Fruit fly (Drosophila melanogaster): ENCODE measurements around the gene kin17.
A peak's percentile ranks its signal among the peaks of the same experiment; 100 is the strongest.

Gene kin17

dm6 chr3L:20403493-20404379 is 47.1 kb downstream of the kin17 start (continued):
- peak; percentile 59 for TF ChIP-seq CG8632 (GFP tag; optimal IDR thresholded peaks at IDR 0.05)
- TF ChIP-seq dac (GFP tag; optimal IDR thresholded peaks at IDR 0.05), result no peak
- peak; percentile 74 for TF ChIP-seq Ets21C (GFP tag; optimal IDR thresholded peaks at IDR 0.05)
- peak; percentile 56 to 79 for TF ChIP-seq ss (GFP tag; optimal IDR thresholded peaks at IDR 0.05)
- TF ChIP-seq eg (GFP tag; IDR thresholded peaks at IDR 0.05), result 0 out of 3 replicates have a peak, but pooled peaks have one; percentile 5
- TF ChIP-seq Eip75B (GFP tag; optimal IDR thresholded peaks at IDR 0.05), result peak; percentile 69
- TF ChIP-seq CG15336 (GFP tag; IDR thresholded peaks at IDR 0.05), result no peak; the same call in 1 of the 2 replicates
- TF ChIP-seq salr (GFP tag; optimal IDR thresholded peaks at IDR 0.05), result peak; percentile 46 to 56
- no peak for TF ChIP-seq Lpt (GFP tag; optimal IDR thresholded peaks at IDR 0.05)
- TF ChIP-seq pdm3 (GFP tag; optimal IDR thresholded peaks at IDR 0.05), result peak; percentile 49
- peak; percentile 74 for TF ChIP-seq fd59A (GFP tag; optimal IDR thresholded peaks at IDR 0.05)
- peak; percentile 67 for TF ChIP-seq CG3032 (tag; optimal IDR thresholded peaks at IDR 0.05)
- TF ChIP-seq Ets96B (tag; optimal IDR thresholded peaks at IDR 0.05), result peak; percentile 47
- TF ChIP-seq Smox (GFP tag; optimal IDR thresholded peaks at IDR 0.05), result peak; percentile 58
- TF ChIP-seq CG8119 (GFP tag; IDR thresholded peaks at IDR 0.05), result peak; percentile 41; the same call in 1 of the 3 replicates
- peak; percentile 57 for TF ChIP-seq acj6 (GFP tag; optimal IDR thresholded peaks at IDR 0.05)
- peak; percentile 97 for TF ChIP-seq dsx (GFP tag; optimal IDR thresholded peaks at IDR 0.05; ENCODE audit: poor library complexity, severe bottlenecking)
- peak; percentile 85 for TF ChIP-seq esn (GFP tag; optimal IDR thresholded peaks at IDR 0.05)
- TF ChIP-seq CG6163 (GFP tag; IDR thresholded peaks at IDR 0.05), result peak; percentile 42; the same call in 2 of the 3 replicates
- TF ChIP-seq Hr39 (GFP tag; optimal IDR thresholded peaks at IDR 0.05), result peak; percentile 81
- TF ChIP-seq CG6792 (GFP tag; optimal IDR thresholded peaks at IDR 0.05), result peak; percentile 60
- TF ChIP-seq achi (GFP tag; optimal IDR thresholded peaks at IDR 0.05), result peak; percentile 39
- TF ChIP-seq vri (GFP tag; optimal IDR thresholded peaks at IDR 0.05), result no peak
- peak; percentile 30 for TF ChIP-seq CG4318 (GFP tag; optimal IDR thresholded peaks at IDR 0.05)
- no peak for TF ChIP-seq fd85E (GFP tag; optimal IDR thresholded peaks at IDR 0.05)
- peak; percentile 82 for TF ChIP-seq Met (GFP tag; optimal IDR thresholded peaks at IDR 0.05)
- no peak for TF ChIP-seq CG11762 (GFP tag; optimal IDR thresholded peaks at IDR 0.05; ENCODE audit: insufficient read depth)
- peak; percentile 61 for TF ChIP-seq Sox14 (GFP tag; optimal IDR thresholded peaks at IDR 0.05)
- peak; percentile 88 for TF ChIP-seq topi (GFP tag; optimal IDR thresholded peaks at IDR 0.05)
- TF ChIP-seq CG6854 (GFP tag; optimal IDR thresholded peaks at IDR 0.05), result peak; percentile 36
- TF ChIP-seq Hr4 (GFP tag; optimal IDR thresholded peaks at IDR 0.05), result peak; percentile 40
- peak; percentile 52 for TF ChIP-seq cyc (GFP tag; optimal IDR thresholded peaks at IDR 0.05)
- no peak for TF ChIP-seq CG7368 (GFP tag; optimal IDR thresholded peaks at IDR 0.05)
- no peak for TF ChIP-seq CG1621 (tag; optimal IDR thresholded peaks at IDR 0.05)
- TF ChIP-seq Eip78C (GFP tag), result peak; percentile 93
- no peak for TF ChIP-seq Gug (GFP tag; IDR thresholded peaks at IDR 0.05)
- TF ChIP-seq Hr38 (GFP tag; optimal IDR thresholded peaks at IDR 0.05), result no peak
- peak; percentile 63 for TF ChIP-seq CG34406 (GFP tag; optimal IDR thresholded peaks at IDR 0.05)
- peak; percentile 40 for TF ChIP-seq CG16779 (tag; optimal IDR thresholded peaks at IDR 0.05)
- TF ChIP-seq net (GFP tag; optimal IDR thresholded peaks at IDR 0.05), result peak; percentile 41

dm6 chr3L:20404515-20404914 is 47.9 kb downstream of the kin17 start:
- TF ChIP-seq CG8119 (GFP tag; IDR thresholded peaks at IDR 0.05), result no peak
- TF ChIP-seq Eip78C (GFP tag), result peak; percentile 5
- TF ChIP-seq spab (GFP tag; optimal IDR thresholded peaks at IDR 0.05), result no peak
- no peak for TF ChIP-seq CG16779 (tag; optimal IDR thresholded peaks at IDR 0.05)
- TF ChIP-seq svp (GFP tag), result peak; percentile 4

Measured in whole organism, prepupa.